Fruit fly (Drosophila melanogaster) whole organism, embryonic: ENCODE results near the gene ck.

Experiments used
- CG11456 ChIP-seq: fragments of 200-800 bp; sonication (Bioruptor generic); IDR thresholded peaks from 3 replicates; pipeline ENCODE4 v1.3.6; 2022; ENCODE audit warnings: missing biosample characterization, missing genetic modification characterization
- caup ChIP-seq: fragments of 200-800 bp; sonication (Bioruptor generic); optimal IDR thresholded peaks from 3 replicates; lab custom pipeline; 2017; ENCODE audit warnings: missing biosample characterization, mild to moderate bottlenecking, missing genetic modification characterization, moderate library complexity; ENCODE audit not compliant: severe bottlenecking

DNA sequence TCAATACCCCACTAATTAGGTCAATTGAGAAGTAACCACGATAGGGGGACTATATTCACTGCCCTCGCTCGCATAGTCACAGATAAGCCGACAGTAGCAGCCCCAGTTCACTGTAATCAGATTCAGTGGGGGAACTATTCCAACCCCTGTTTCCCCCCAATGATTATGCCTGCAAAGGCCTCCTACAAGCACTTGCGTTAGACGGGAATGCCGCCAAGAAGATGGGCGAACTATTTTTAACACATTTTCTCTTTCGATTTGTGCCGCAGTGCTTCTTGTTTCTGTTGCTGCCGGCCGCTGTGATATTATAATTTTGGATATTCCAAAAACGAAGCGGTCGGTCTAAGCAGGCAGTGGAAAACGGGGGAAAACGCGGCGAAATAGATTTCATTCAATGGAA, 8.0 kb upstream of the ck start:
- no peak for TF ChIP-seq caup (GFP tag; lab: Kevin White, UChicago)
- no peak for TF ChIP-seq CG11456
